Worm (Caenorhabditis elegans) whole organism, early embryonic: ENCODE data around the gene Y6E2A.10.

Experiments
- B0310.2 ChIP-seq: sonication (generic microtip); optimal IDR thresholded peaks from 2 replicates; lab custom pipeline; 2016; ENCODE audit warnings: mild to moderate bottlenecking, missing genetic modification characterization, missing compliant biosample characterization
- F13C5.2 ChIP-seq: sonication (generic microtip); optimal IDR thresholded peaks from 2 replicates; lab custom pipeline; 2017; ENCODE audit warnings: mild to moderate bottlenecking, missing genetic modification characterization, inconsistent platforms, missing compliant biosample characterization
- aly-1 ChIP-seq: sonication (generic microtip); optimal IDR thresholded peaks from 2 replicates; lab custom pipeline; 2016; ENCODE audit warnings: missing genetic modification characterization, missing compliant biosample characterization
- ama-1 ChIP-seq: fragments of 150-350 bp; optimal IDR thresholded peaks from 2 replicates; lab custom pipeline; 2014
- ceh-13 ChIP-seq: fragments of 200-800 bp; sonication (Bioruptor generic); optimal IDR thresholded peaks from 2 replicates; lab custom pipeline; 2018; ENCODE audit warnings: mild to moderate bottlenecking, missing genetic modification characterization, missing compliant biosample characterization
- ceh-36 ChIP-seq: sonication (generic microtip); optimal IDR thresholded peaks from 2 replicates; lab custom pipeline; 2016; ENCODE audit warnings: missing genetic modification characterization, inconsistent platforms, missing compliant biosample characterization
- ets-7 ChIP-seq: sonication (generic microtip); optimal IDR thresholded peaks from 2 replicates; lab custom pipeline; 2016; ENCODE audit warnings: missing genotype, missing genetic modification characterization, missing compliant biosample characterization
- flt-1 ChIP-seq: fragments of 200-800 bp; sonication (Bioruptor generic); IDR thresholded peaks from 2 replicates; pipeline ENCODE4 v1.3.6; 2022; ENCODE audit warnings: missing genetic modification characterization, missing compliant biosample characterization
- hmbx-1 ChIP-seq: sonication (generic microtip); optimal IDR thresholded peaks from 2 replicates; lab custom pipeline; 2016; ENCODE audit warnings: mild to moderate bottlenecking, missing genetic modification characterization, missing compliant biosample characterization
- hmg-4 ChIP-seq: fragments of 200-800 bp; sonication (Bioruptor generic); optimal IDR thresholded peaks from 2 replicates; lab custom pipeline; 2018; ENCODE audit warnings: mild to moderate bottlenecking, missing genetic modification characterization, missing compliant biosample characterization
- hnd-1 ChIP-seq: sonication (generic microtip); optimal IDR thresholded peaks from 2 replicates; lab custom pipeline; 2016; ENCODE audit warnings: missing genetic modification characterization, missing compliant biosample characterization
- pes-1 ChIP-seq: fragments of 200-800 bp; sonication (Bioruptor generic); IDR thresholded peaks from 2 replicates; pipeline ENCODE4 v1.3.6; 2022; ENCODE audit warnings: missing genetic modification reagents, missing genetic modification characterization, missing compliant biosample characterization
- scrt-1 ChIP-seq: fragments of 200-800 bp; sonication (Bioruptor generic); IDR thresholded peaks from 2 replicates; pipeline ENCODE4 v1.3.6; 2022; ENCODE audit warnings: missing genetic modification characterization, missing compliant biosample characterization
- sea-1 ChIP-seq: fragments of 200-800 bp; sonication (Bioruptor generic); conservative IDR thresholded peaks from 2 replicates; pipeline ENCODE4 v1.3.6; 2022; ENCODE audit warnings: missing genetic modification characterization, missing compliant biosample characterization
- tbx-11 ChIP-seq: fragments of 200-800 bp; sonication (Bioruptor generic); IDR thresholded peaks from 2 replicates; pipeline ENCODE4 v1.3.6; 2022; ENCODE audit warnings: missing genetic modification characterization, missing compliant biosample characterization
- tbx-37 ChIP-seq: fragments of 200-800 bp; sonication (Bioruptor generic); conservative IDR thresholded peaks from 2 replicates; pipeline ENCODE4 v1.3.6; 2022; ENCODE audit warnings: missing genetic modification reagents, missing genetic modification characterization, missing compliant biosample characterization
- tra-4 ChIP-seq: sonication (generic microtip); optimal IDR thresholded peaks from 2 replicates; lab custom pipeline; 2017; ENCODE audit warnings: missing genetic modification characterization, missing compliant biosample characterization

Gene Y6E2A.10

DNA sequence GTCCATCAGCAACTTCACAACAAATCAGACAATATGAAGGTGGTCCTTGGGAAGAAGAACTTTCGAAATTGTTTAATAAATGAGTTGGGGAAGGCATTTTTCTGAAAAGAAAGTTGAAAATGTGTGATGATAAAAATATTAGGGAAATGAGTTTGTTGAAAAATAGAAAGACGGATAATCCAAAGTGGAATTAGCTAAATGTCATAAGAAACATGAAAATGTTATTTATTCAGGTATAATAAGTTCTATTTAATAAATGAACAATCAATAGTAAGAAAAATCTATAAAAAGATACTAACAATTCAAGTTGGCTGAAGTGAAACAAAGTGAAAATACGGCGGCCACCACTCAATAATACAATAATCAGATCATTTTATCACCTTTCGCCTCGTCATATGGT lies 28.1 kb downstream of the Y6E2A.10 start, which contains the start of gene nhr-53:
Gene nhr-53, minus strand, starts transcription at position 101 of the 400 bp plus-strand sequence.
- TF ChIP-seq F13C5.2 (no peak), scrt-1 (no peak), ama-1 (lab: Kevin White, UChicago) (no peak), hmbx-1 (tag; lab: Kevin White, UChicago) (no peak), flt-1 (no peak)

DNA sequence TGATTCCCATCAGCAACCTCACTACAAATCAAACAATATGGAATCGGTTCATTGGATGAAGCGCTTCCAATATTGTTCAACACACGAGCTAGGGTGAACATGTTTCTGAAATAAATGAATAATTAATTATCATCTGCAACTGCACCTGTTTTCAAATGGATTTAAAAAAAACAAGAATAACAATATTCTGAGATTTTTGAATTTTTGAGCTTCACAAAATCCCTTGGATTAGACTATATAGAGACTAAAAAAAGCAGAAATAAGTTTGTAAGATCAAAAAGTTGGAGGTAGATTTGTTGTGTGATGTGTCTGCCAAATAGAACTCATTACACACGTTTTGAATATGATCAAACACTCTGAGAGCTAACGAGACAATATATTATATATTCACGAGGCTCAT lies 30.6 kb downstream of the Y6E2A.10 start, which contains the start of gene nhr-199:
Gene nhr-199, minus strand, starts transcription at position 101 of the 400 bp plus-strand sequence.
- no peak for TF ChIP-seq hmbx-1 (tag; lab: Kevin White, UChicago)
- no peak for TF ChIP-seq tbx-37
- no peak for TF ChIP-seq sea-1 (GFP tag; lab: Robert Waterston, UW)
- no peak for TF ChIP-seq aly-1
- TF ChIP-seq ama-1 (lab: Kevin White, UChicago): no peak
- TF ChIP-seq hmg-4: no peak
- no peak for TF ChIP-seq tbx-11 (GFP tag; lab: Robert Waterston, UW)
- no peak for TF ChIP-seq scrt-1
- no peak for TF ChIP-seq tra-4 (tag; lab: Kevin White, UChicago)
- no peak for TF ChIP-seq ets-7 (tag; lab: Kevin White, UChicago)
- no peak for TF ChIP-seq B0310.2 (tag; lab: Kevin White, UChicago)
- TF ChIP-seq pes-1 (GFP tag; lab: Robert Waterston, UW): no peak
- TF ChIP-seq hnd-1 (tag; lab: Kevin White, UChicago): no peak
- TF ChIP-seq F13C5.2: no peak
- TF ChIP-seq ceh-13: no peak
- TF ChIP-seq flt-1: no peak
- no peak for TF ChIP-seq ceh-36 (tag; lab: Kevin White, UChicago)

- TF ChIP-seq hmbx-1 (tag; lab: Kevin White, UChicago) (no peak), ceh-36 (tag; lab: Kevin White, UChicago) (no peak), tbx-37 (no peak), aly-1 (no peak), scrt-1 (no peak), B0310.2 (tag; lab: Kevin White, UChicago) (no peak), sea-1 (GFP tag; lab: Robert Waterston, UW) (no peak), ceh-13 (no peak), ets-7 (tag; lab: Kevin White, UChicago) (no peak), flt-1 (no peak), hmg-4 (no peak), tra-4 (tag; lab: Kevin White, UChicago) (no peak), tbx-11 (GFP tag; lab: Robert Waterston, UW) (no peak), F13C5.2 (no peak), hnd-1 (tag; lab: Kevin White, UChicago) (no peak)
Observed at ce11 chrV:15698099-15698498, 32.3 kb downstream of the Y6E2A.10 start, which contains the start of gene srx-29. Gene srx-29, minus strand, starts transcription at chrV:15698199.

- TF ChIP-seq pes-1 (GFP tag; lab: Robert Waterston, UW) (no peak), B0310.2 (tag; lab: Kevin White, UChicago) (no peak), ama-1 (lab: Kevin White, UChicago) (no peak), ets-7 (tag; lab: Kevin White, UChicago) (no peak), hnd-1 (tag; lab: Kevin White, UChicago) (no peak), sea-1 (GFP tag; lab: Robert Waterston, UW) (no peak), scrt-1 (no peak), ceh-13 (no peak), flt-1 (no peak), hmbx-1 (tag; lab: Kevin White, UChicago) (no peak)
Observed at ce11 chrV:15693682-15694081, 36.7 kb downstream of the Y6E2A.10 start, which contains the start of gene nhr-198. Gene nhr-198, plus strand, starts transcription at chrV:15693994.

DNA sequence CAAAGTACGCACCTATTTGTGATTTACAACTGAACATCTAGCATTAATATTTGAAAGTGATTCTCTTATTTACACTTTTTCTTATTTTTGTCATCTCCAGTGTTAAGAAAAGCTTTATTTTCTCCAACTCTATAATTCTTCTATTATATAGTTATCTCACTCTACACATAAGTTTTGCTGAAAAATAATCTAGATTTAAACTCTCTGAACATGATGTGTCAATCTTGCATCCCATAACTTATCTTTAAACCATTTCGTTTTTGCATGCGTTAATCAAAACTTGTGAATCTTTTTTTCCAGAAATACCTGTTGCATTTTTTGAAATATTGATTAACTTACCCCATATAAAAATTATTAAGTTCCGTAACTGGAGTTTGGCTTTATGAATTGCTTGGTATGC lies 40.4 kb downstream of the Y6E2A.10 start, which contains the start of gene nhr-268:
Gene nhr-268, plus strand, starts transcription at position 301 of the 400 bp plus-strand sequence.
- TF ChIP-seq ceh-36 (tag; lab: Kevin White, UChicago) (no peak), tbx-11 (GFP tag; lab: Robert Waterston, UW) (no peak), tra-4 (tag; lab: Kevin White, UChicago) (no peak), ets-7 (tag; lab: Kevin White, UChicago) (no peak), ceh-13 (no peak), hnd-1 (tag; lab: Kevin White, UChicago) (no peak), aly-1 (no peak), sea-1 (GFP tag; lab: Robert Waterston, UW) (no peak), hmg-4 (no peak), tbx-37 (no peak), pes-1 (GFP tag; lab: Robert Waterston, UW) (no peak), B0310.2 (tag; lab: Kevin White, UChicago) (no peak), ama-1 (lab: Kevin White, UChicago) (no peak), hmbx-1 (tag; lab: Kevin White, UChicago) (no peak), flt-1 (no peak)

- TF ChIP-seq ets-7 (tag; lab: Kevin White, UChicago) (no peak), flt-1 (no peak), ceh-13 (no peak), ama-1 (lab: Kevin White, UChicago) (no peak), tbx-11 (GFP tag; lab: Robert Waterston, UW) (no peak), F13C5.2 (no peak)
Observed at ce11 chrV:15687660-15688059, 42.7 kb downstream of the Y6E2A.10 start, which contains the start of gene nhr-197. Gene nhr-197, plus strand, starts transcription at chrV:15687960.

DNA sequence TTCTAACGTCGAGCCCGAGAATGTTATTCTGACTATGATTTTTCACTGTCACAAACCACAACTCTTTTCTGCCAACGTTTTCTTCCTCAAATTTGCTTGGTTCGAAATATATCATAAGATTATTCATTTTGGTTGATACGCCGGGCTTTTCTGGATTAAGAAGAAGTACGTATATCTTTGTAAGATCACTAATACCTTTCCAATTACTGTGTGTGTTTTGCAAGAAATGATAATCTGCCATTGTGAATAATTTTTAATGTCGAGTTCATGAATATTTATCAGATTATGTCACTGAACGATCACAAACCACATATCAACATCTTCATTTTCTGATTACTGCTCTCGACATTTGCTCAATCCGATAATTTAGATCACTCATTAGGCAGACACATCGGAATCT lies 44.8 kb downstream of the Y6E2A.10 start, which contains the start of gene nhr-196:
Gene nhr-196, plus strand, starts transcription at position 118 of the 400 bp plus-strand sequence.
- no peak for TF ChIP-seq tbx-37
- no peak for TF ChIP-seq aly-1
- TF ChIP-seq F13C5.2: no peak
- TF ChIP-seq B0310.2 (tag; lab: Kevin White, UChicago): no peak
- no peak for TF ChIP-seq hmbx-1 (tag; lab: Kevin White, UChicago)
- no peak for TF ChIP-seq scrt-1
- no peak for TF ChIP-seq ceh-36 (tag; lab: Kevin White, UChicago)
- TF ChIP-seq sea-1 (GFP tag; lab: Robert Waterston, UW): no peak
- TF ChIP-seq tra-4 (tag; lab: Kevin White, UChicago): no peak
